Worm (Caenorhabditis elegans) whole organism, young adult: Measurements from ENCODE around the gene rgs-2.

ENCODE experiments used
- C17E4.6 ChIP-seq: fragments of 200-800 bp; sonication (Bioruptor generic); IDR thresholded peaks from 2 replicates; pipeline ENCODE4 v1.3.6; 2022; ENCODE audit warnings: missing genetic modification reagents, missing genetic modification characterization, missing compliant biosample characterization
- F49E8.2 ChIP-seq: sonication (generic microtip); optimal IDR thresholded peaks from 3 replicates; lab custom pipeline; 2017; ENCODE audit warnings: missing genetic modification characterization, mild to moderate bottlenecking, missing compliant biosample characterization, antibody characterized with exemption, moderate library complexity; ENCODE audit not compliant: insufficient read depth
- F57C9.4 ChIP-seq: sonication (generic microtip); optimal IDR thresholded peaks from 2 replicates; lab custom pipeline; 2017; ENCODE audit warnings: mild to moderate bottlenecking, missing genetic modification characterization, missing compliant biosample characterization
- K11D2.4 ChIP-seq: fragments of 200-800 bp; sonication (Bioruptor generic); IDR thresholded peaks from 2 replicates; pipeline ENCODE4 v1.3.6; 2022; ENCODE audit warnings: missing genetic modification reagents, missing genetic modification characterization, missing compliant biosample characterization
- Y53G8AR.9 ChIP-seq: fragments of 200-800 bp; sonication (Bioruptor generic); conservative IDR thresholded peaks from 2 replicates; pipeline ENCODE4 v1.3.6; 2022; ENCODE audit warnings: missing genetic modification reagents, missing genetic modification characterization, missing compliant biosample characterization
- atf-7 ChIP-seq: sonication (generic microtip); optimal IDR thresholded peaks from 2 replicates; lab custom pipeline; 2017; ENCODE audit warnings: mild to moderate bottlenecking, missing genetic modification characterization, missing compliant biosample characterization
- attf-5 ChIP-seq: fragments of 200-800 bp; sonication (Bioruptor generic); optimal IDR thresholded peaks from 2 replicates; lab custom pipeline; 2018; ENCODE audit warnings: mild to moderate bottlenecking, missing genetic modification characterization, missing compliant biosample characterization
- bed-2 ChIP-seq: fragments of 200-800 bp; sonication (Bioruptor generic); IDR thresholded peaks from 2 replicates; pipeline ENCODE4 v1.3.6; 2022; ENCODE audit warnings: missing genetic modification reagents, missing genetic modification characterization, missing compliant biosample characterization
- ceh-100 ChIP-seq: fragments of 200-800 bp; sonication (Bioruptor generic); IDR thresholded peaks from 2 replicates; pipeline ENCODE4 v1.3.6; 2022; ENCODE audit warnings: missing genetic modification reagents, missing genetic modification characterization, missing compliant biosample characterization
- ceh-40 ChIP-seq: fragments of 200-800 bp; sonication (Bioruptor generic); IDR thresholded peaks from 2 replicates; pipeline ENCODE4 v1.3.6; 2022; ENCODE audit warnings: missing genetic modification characterization, missing compliant biosample characterization
- ceh-58 ChIP-seq: fragments of 200-800 bp; sonication (Bioruptor generic); IDR thresholded peaks from 2 replicates; pipeline ENCODE4 v1.3.6; 2022; ENCODE audit warnings: missing genetic modification characterization, missing compliant biosample characterization
- ceh-79 ChIP-seq: sonication (generic microtip); optimal IDR thresholded peaks from 2 replicates; lab custom pipeline; 2017; ENCODE audit warnings: mild to moderate bottlenecking, missing genetic modification characterization, missing compliant biosample characterization
- chd-7 ChIP-seq: sonication (generic microtip); optimal IDR thresholded peaks from 2 replicates; lab custom pipeline; 2016; ENCODE audit warnings: mild to moderate bottlenecking, missing genetic modification characterization, moderate library complexity, missing compliant biosample characterization
- die-1 ChIP-seq: sonication (generic microtip); optimal IDR thresholded peaks from 2 replicates; lab custom pipeline; 2016; ENCODE audit warnings: missing genotype, mild to moderate bottlenecking, missing genetic modification characterization, missing compliant biosample characterization
- dox-1 ChIP-seq: fragments of 200-800 bp; sonication (Bioruptor generic); IDR thresholded peaks from 2 replicates; pipeline ENCODE4 v1.3.6; 2022; ENCODE audit warnings: missing genetic modification reagents, missing genetic modification characterization, missing compliant biosample characterization
- dpl-1 ChIP-seq: fragments of 150-350 bp; optimal IDR thresholded peaks from 2 replicates; lab custom pipeline; 2014; ENCODE audit warnings: missing biosample characterization, missing genetic modification reagents, missing genetic modification characterization
- ets-4 ChIP-seq: fragments of 200-800 bp; sonication (Bioruptor generic); optimal IDR thresholded peaks from 2 replicates; lab custom pipeline; 2018; ENCODE audit warnings: mild to moderate bottlenecking, missing genetic modification characterization, missing compliant biosample characterization
- fkh-3 ChIP-seq: sonication (generic microtip); optimal IDR thresholded peaks from 2 replicates; lab custom pipeline; 2016; ENCODE audit warnings: mild to moderate bottlenecking, missing genetic modification characterization, missing compliant biosample characterization
- hmg-1.2 ChIP-seq: fragments of 200-800 bp; sonication (Bioruptor generic); IDR thresholded peaks from 2 replicates; pipeline ENCODE4 v1.3.6; 2022; ENCODE audit warnings: missing genetic modification reagents, missing genetic modification characterization, missing compliant biosample characterization
- let-607 ChIP-seq, 2 experiments: fragments of 200-800 bp in 1 of 2; sonication (Bioruptor generic) in 1 of 2; sonication (generic microtip) in 1 of 2; optimal IDR thresholded peaks; 2 replicates each; lab custom pipeline; 2016 to 2018; ENCODE audit warnings: mild to moderate bottlenecking in 2 of 2, missing compliant biosample characterization in 2 of 2, missing genetic modification characterization in 2 of 2, moderate library complexity in 2 of 2, missing genotype in 1 of 2
- lin-26 ChIP-seq: fragments of 200-800 bp; sonication (Bioruptor generic); IDR thresholded peaks from 2 replicates; pipeline ENCODE4 v1.3.6; 2022; ENCODE audit warnings: missing genetic modification reagents, missing genetic modification characterization, missing compliant biosample characterization
- lin-35 ChIP-seq, 3 experiments: fragments of 150-350 bp in 2 of 3; sonication (generic microtip) in 1 of 3; optimal IDR thresholded peaks; 2 replicates each; lab custom pipeline; 2014 to 2018; ENCODE audit warnings: missing biosample characterization in 3 of 3, missing genetic modification characterization in 3 of 3, missing genetic modification reagents in 3 of 3
- lin-40 ChIP-seq: sonication (generic microtip); optimal IDR thresholded peaks from 2 replicates; lab custom pipeline; 2016; ENCODE audit warnings: missing genetic modification characterization, mild to moderate bottlenecking, missing compliant biosample characterization, missing genotype, missing genetic modification reagents
- lin-54 ChIP-seq: fragments of 200-800 bp; sonication (Bioruptor generic); optimal IDR thresholded peaks from 2 replicates; lab custom pipeline; 2018; ENCODE audit warnings: mild to moderate bottlenecking, missing genetic modification characterization, missing compliant biosample characterization
- madf-6 ChIP-seq: fragments of 200-800 bp; sonication (Bioruptor generic); IDR thresholded peaks from 2 replicates; pipeline ENCODE4 v1.3.6; 2022; ENCODE audit warnings: missing genetic modification reagents, missing genetic modification characterization, missing compliant biosample characterization
- mes-4 ChIP-seq: sonication (generic microtip); optimal IDR thresholded peaks from 2 replicates; lab custom pipeline; 2016; ENCODE audit warnings: missing genotype, missing genetic modification characterization, missing compliant biosample characterization
- nfyb-1 ChIP-seq: fragments of 200-800 bp; sonication (Bioruptor generic); IDR thresholded peaks from 2 replicates; pipeline ENCODE4 v1.3.6; 2022; ENCODE audit warnings: missing genetic modification reagents, missing genetic modification characterization, missing compliant biosample characterization
- nhr-80 ChIP-seq: sonication (generic microtip); optimal IDR thresholded peaks from 2 replicates; lab custom pipeline; 2016; ENCODE audit warnings: missing genetic modification characterization, missing compliant biosample characterization
- rpc-1 ChIP-seq, 2 experiments: fragments of 150-350 bp in 1 of 2; sonication (generic microtip) in 1 of 2; optimal IDR thresholded peaks; 2 replicates each; lab custom pipeline; 2014 to 2018; ENCODE audit warnings: missing biosample characterization in 1 of 2, missing genetic modification characterization in 1 of 2, missing genetic modification reagents in 1 of 2, missing genotype in 1 of 2
- snpc-1.1 ChIP-seq: sonication (generic microtip); optimal IDR thresholded peaks from 2 replicates; lab custom pipeline; 2017; ENCODE audit warnings: missing genetic modification characterization, mild to moderate bottlenecking, missing compliant biosample characterization, antibody characterized with exemption, moderate library complexity, missing genotype, missing genetic modification reagents; ENCODE audit not compliant: insufficient read depth
- snpc-1.3 ChIP-seq: sonication (generic microtip); optimal IDR thresholded peaks from 2 replicates; lab custom pipeline; 2017; ENCODE audit warnings: missing genetic modification characterization, mild to moderate bottlenecking, missing compliant biosample characterization, antibody characterized with exemption, moderate library complexity, missing genotype, missing genetic modification reagents; ENCODE audit not compliant: insufficient read depth
- snpc-3.4 ChIP-seq: sonication (generic microtip); optimal IDR thresholded peaks from 2 replicates; lab custom pipeline; 2017; ENCODE audit warnings: missing genetic modification characterization, mild to moderate bottlenecking, missing compliant biosample characterization, antibody characterized with exemption, moderate library complexity, missing genotype, missing genetic modification reagents
- snpc-4 ChIP-seq, 5 experiments: fragments of 150-350 bp in 1 of 5; sonication (generic microtip) in 4 of 5; optimal IDR thresholded peaks; 2 replicates each; lab custom pipeline; 2014 to 2018; ENCODE audit warnings: missing genetic modification characterization in 5 of 5, missing biosample characterization in 3 of 5, antibody characterized with exemption in 2 of 5, mild to moderate bottlenecking in 2 of 5, missing compliant biosample characterization in 2 of 5, missing genotype in 2 of 5, moderate library complexity in 2 of 5, missing genetic modification reagents in 1 of 5
- somi-1 ChIP-seq: fragments of 200-800 bp; sonication (Bioruptor generic); optimal IDR thresholded peaks from 2 replicates; lab custom pipeline; 2018; ENCODE audit warnings: mild to moderate bottlenecking, missing genetic modification characterization, missing compliant biosample characterization
- unc-130 ChIP-seq: sonication (generic microtip); optimal IDR thresholded peaks from 2 replicates; lab custom pipeline; 2016; ENCODE audit warnings: missing genetic modification reagents, missing genetic modification characterization, missing compliant biosample characterization
- unc-62 ChIP-seq: fragments of 150-350 bp; optimal IDR thresholded peaks from 2 replicates; lab custom pipeline; 2014; ENCODE audit warnings: missing biosample characterization, missing genetic modification reagents, missing genetic modification characterization
- ztf-26 ChIP-seq: sonication (generic microtip); optimal IDR thresholded peaks from 2 replicates; lab custom pipeline; 2017; ENCODE audit warnings: missing genetic modification characterization, missing compliant biosample characterization
- ztf-3 ChIP-seq: fragments of 200-800 bp; sonication (Bioruptor generic); optimal IDR thresholded peaks from 2 replicates; lab custom pipeline; 2018; ENCODE audit warnings: mild to moderate bottlenecking, missing genetic modification characterization, missing compliant biosample characterization

Gene rgs-2

ce11 chrX:12759642-12760041 is 47.2 kb downstream of the rgs-2 start (continued):
- TF ChIP-seq ztf-26 (tag; lab: Kevin White, UChicago) (peak; percentile 53), rpc-1 (optimal IDR thresholded peaks at IDR 0.05; lab: Kevin White, UChicago) (no peak), rpc-1 (tag; optimal IDR thresholded peaks at IDR 0.05; lab: Kevin White, UChicago) (no peak), ets-4 (no peak), lin-35 (GFP tag; optimal IDR thresholded peaks at IDR 0.05; lab: Kevin White, UChicago) (no peak), nhr-80 (tag; lab: Kevin White, UChicago) (peak; percentile 98), chd-7 (tag; lab: Kevin White, UChicago) (no peak), lin-54 (GFP tag; lab: Kevin White, UChicago) (no peak), fkh-3 (tag; lab: Kevin White, UChicago) (no peak), ceh-58 (GFP tag; lab: Robert Waterston, UW) (no peak), nfyb-1 (GFP tag; lab: Robert Waterston, UW) (no peak), ceh-40 (no peak), ceh-100 (GFP tag; lab: Robert Waterston, UW) (no peak), snpc-3.4 (tag; lab: Kevin White, UChicago) (no peak), F57C9.4 (tag; lab: Kevin White, UChicago) (no peak), snpc-4 (GFP tag; optimal IDR thresholded peaks at IDR 0.05; lab: Kevin White, UChicago) (no peak), snpc-4 (tag; optimal IDR thresholded peaks at IDR 0.05; lab: Kevin White, UChicago) (peak in 1 of 4 experiments; percentile 4), Y53G8AR.9 (no peak), F49E8.2 (no peak), lin-26 (no peak), mes-4 (tag; lab: Kevin White, UChicago) (no peak), snpc-1.1 (tag; lab: Kevin White, UChicago) (no peak), unc-130 (no peak), snpc-1.3 (tag; lab: Kevin White, UChicago) (no peak), dpl-1 (GFP tag; lab: Kevin White, UChicago) (no peak), C17E4.6 (GFP tag; lab: Robert Waterston, UW) (no peak)

ce11 chrX:12761295-12761775 is 48.9 kb downstream of the rgs-2 start:
- TF ChIP-seq K11D2.4 (GFP tag; lab: Robert Waterston, UW) (peak; percentile 17; the same call in 1 of the 2 replicates), snpc-1.1 (tag; lab: Kevin White, UChicago) (no peak), dox-1 (peak; percentile 35; the same call in 1 of the 2 replicates), atf-7 (tag; lab: Kevin White, UChicago) (peak; percentile 44), ztf-26 (tag; lab: Kevin White, UChicago) (peak; percentile 75), lin-26 (no peak), die-1 (tag; lab: Kevin White, UChicago) (peak; percentile 6), somi-1 (peak; percentile 78), nhr-80 (tag; lab: Kevin White, UChicago) (peak; percentile 76), ceh-79 (tag; lab: Kevin White, UChicago) (no peak), snpc-4 (GFP tag; optimal IDR thresholded peaks at IDR 0.05; lab: Kevin White, UChicago) (no peak), snpc-4 (tag; optimal IDR thresholded peaks at IDR 0.05; lab: Kevin White, UChicago) (no peak), bed-2 (GFP tag; lab: Robert Waterston, UW) (no peak), lin-40 (tag; lab: Kevin White, UChicago) (peak; percentile 47), hmg-1.2 (GFP tag; lab: Robert Waterston, UW) (no peak), unc-62 (GFP tag; lab: Kevin White, UChicago) (no peak), attf-5 (GFP tag; lab: Kevin White, UChicago) (peak; percentile 16), madf-6 (GFP tag; lab: Robert Waterston, UW) (no peak), let-607 (tag; optimal IDR thresholded peaks at IDR 0.05; lab: Kevin White, UChicago) (peak in 1 of 2 experiments; percentile 0), ztf-3 (GFP tag; lab: Kevin White, UChicago) (no peak)
- TF ChIP-seq, all 124 proteins: peak for 10
